Worm (Caenorhabditis elegans): ENCODE measurements around the gene tag-297.

Gene tag-297

DNA sequence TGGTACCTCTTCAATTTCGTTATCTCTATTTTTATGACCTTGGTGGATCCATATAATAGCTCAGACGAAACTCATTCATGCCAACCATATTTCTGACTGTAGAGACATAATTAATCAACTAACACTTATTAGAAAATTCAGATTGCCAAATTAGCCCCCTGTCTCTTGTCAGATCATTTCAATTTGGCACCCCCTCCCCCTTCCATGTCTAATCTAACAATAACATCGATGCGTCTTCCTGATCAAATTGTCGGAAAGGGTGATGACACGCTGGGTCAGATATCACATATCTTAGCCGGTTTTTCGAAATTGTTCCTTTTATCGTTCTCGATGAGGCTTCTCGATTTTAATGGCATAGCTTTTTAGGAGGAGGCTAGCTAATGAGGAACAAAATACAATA is 16.1 kb upstream of the tag-297 start:
- no peak for TF ChIP-seq nhr-23 (tag; optimal IDR thresholded peaks at IDR 0.05)
- TF ChIP-seq snpc-4 (tag; optimal IDR thresholded peaks at IDR 0.05): no peak
- TF ChIP-seq egl-27 (tag; optimal IDR thresholded peaks at IDR 0.05): no peak
- no peak for TF ChIP-seq lin-13 (GFP tag; optimal IDR thresholded peaks at IDR 0.05)
- no peak for TF ChIP-seq mdl-1 (tag; optimal IDR thresholded peaks at IDR 0.05)

DNA sequence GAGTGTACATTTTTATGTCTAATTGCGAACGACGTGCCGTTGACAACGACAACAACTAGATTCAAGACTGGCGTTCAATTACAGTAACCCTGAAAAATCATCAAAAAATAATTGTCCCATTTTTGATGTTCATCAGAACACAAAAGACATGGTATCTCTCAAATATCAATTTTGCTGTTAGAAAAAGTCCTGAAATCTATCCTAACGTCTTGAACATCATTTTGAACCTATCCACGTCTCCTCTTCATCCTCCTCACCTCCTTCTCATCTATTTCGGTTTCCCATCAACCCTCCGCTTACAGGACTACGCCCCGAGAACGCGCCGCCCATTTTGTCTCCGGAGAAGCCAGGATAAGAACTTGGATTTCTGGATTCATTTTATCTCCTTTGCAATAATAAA is 11.7 kb upstream of the tag-297 start, which contains the start of gene mltn-9:
TSS of gene mltn-9 (plus strand) at position 301 of the 400 bp plus-strand sequence.
- TF ChIP-seq mdl-1 (tag; optimal IDR thresholded peaks at IDR 0.05): no peak
- no peak for TF ChIP-seq lsy-2 (tag; optimal IDR thresholded peaks at IDR 0.05)
- no peak for TF ChIP-seq zag-1 (tag; optimal IDR thresholded peaks at IDR 0.05)
- TF ChIP-seq Y55F3AM.14 (GFP tag; optimal IDR thresholded peaks at IDR 0.05): no peak
- TF ChIP-seq nhr-6 (tag; optimal IDR thresholded peaks at IDR 0.05): no peak
- no peak for TF ChIP-seq R02D3.7 (tag; optimal IDR thresholded peaks at IDR 0.05)
- no peak for TF ChIP-seq ceh-16 (tag; optimal IDR thresholded peaks at IDR 0.05)
- TF ChIP-seq nhr-25 (tag; optimal IDR thresholded peaks at IDR 0.05): no peak
- TF ChIP-seq elt-1 (tag; optimal IDR thresholded peaks at IDR 0.05): no peak
- TF ChIP-seq unc-39 (tag; optimal IDR thresholded peaks at IDR 0.05): no peak
- no peak for TF ChIP-seq elt-3 (tag; optimal IDR thresholded peaks at IDR 0.05)
- TF ChIP-seq ceh-82 (tag; optimal IDR thresholded peaks at IDR 0.05): no peak
- no peak for TF ChIP-seq nhr-237 (tag; optimal IDR thresholded peaks at IDR 0.05)
- no peak for TF ChIP-seq nhr-23 (tag; optimal IDR thresholded peaks at IDR 0.05)
- TF ChIP-seq lin-13 (GFP tag; optimal IDR thresholded peaks at IDR 0.05): no peak

ce11 chrII:14616402-14616801 is 11.0 kb upstream of the tag-297 start:
- TF ChIP-seq blmp-1 (tag; optimal IDR thresholded peaks at IDR 0.05; ENCODE audit: insufficient read depth): peak; percentile 34
- TF ChIP-seq mab-5 (tag; optimal IDR thresholded peaks at IDR 0.05): no peak
- TF ChIP-seq nhr-25 (tag; optimal IDR thresholded peaks at IDR 0.05): peak; percentile 27
- peak in 1 of 2 experiments; percentile 52 for TF ChIP-seq lsy-2 (tag; optimal IDR thresholded peaks at IDR 0.05)
- TF ChIP-seq fos-1 (tag; optimal IDR thresholded peaks at IDR 0.05): peak; percentile 27

DNA sequence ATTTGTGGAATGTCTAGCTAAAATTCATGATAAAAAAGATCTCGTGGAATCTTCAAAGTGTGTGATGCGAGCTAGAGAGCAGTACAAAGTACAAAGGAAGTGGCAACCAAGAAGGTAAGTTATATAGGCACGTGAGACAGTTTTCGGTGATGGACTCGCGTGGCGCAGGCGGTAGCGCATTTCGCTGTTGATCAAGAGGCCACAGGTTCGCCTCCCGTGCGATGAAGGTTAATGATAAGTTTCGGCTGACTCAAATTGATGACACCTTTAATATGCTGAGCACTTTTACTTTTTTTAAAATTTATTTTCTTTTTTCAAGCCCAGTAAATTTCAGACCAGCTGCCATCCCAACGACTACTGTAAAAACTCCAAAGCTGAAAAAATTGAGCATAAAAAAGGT is 10.5 kb upstream of the tag-297 start:
- TF ChIP-seq fos-1 (tag; optimal IDR thresholded peaks at IDR 0.05): peak; percentile 62
- peak; percentile 18 for TF ChIP-seq nhr-21 (tag; optimal IDR thresholded peaks at IDR 0.05)
- TF ChIP-seq sma-3 (GFP tag; optimal IDR thresholded peaks at IDR 0.05): peak; percentile 29
- no peak for TF ChIP-seq elt-3 (tag; optimal IDR thresholded peaks at IDR 0.05)
- peak; percentile 50 for TF ChIP-seq sma-9 (GFP tag; optimal IDR thresholded peaks at IDR 0.05)
- no peak for TF ChIP-seq sma-9 (tag; optimal IDR thresholded peaks at IDR 0.05)
- TF ChIP-seq gmeb-1 (tag; optimal IDR thresholded peaks at IDR 0.05): peak; percentile 43

DNA sequence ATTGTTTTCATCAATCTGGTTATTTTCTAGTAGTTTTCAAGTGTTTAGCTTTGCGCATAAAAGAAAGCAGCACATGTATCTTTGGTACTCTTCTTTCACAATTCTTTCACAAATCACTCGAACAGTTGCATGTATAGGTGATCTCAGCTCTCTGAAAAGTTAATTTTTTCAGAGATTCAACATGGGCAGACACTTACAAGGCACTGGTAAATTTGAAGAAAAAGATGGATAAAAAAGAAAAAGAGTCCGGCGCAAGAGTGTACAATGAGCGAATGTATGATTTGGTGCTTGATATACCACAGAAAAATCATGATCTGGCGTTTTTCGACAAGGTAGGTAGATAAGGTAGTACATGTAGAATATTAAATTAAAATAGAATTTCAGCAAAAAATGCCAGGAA is 9.3 kb upstream of the tag-297 start:
- TF ChIP-seq nhr-10 (tag; optimal IDR thresholded peaks at IDR 0.05): no peak
- TF ChIP-seq nhr-129 (tag; optimal IDR thresholded peaks at IDR 0.05): no peak
- TF ChIP-seq skn-1 (tag; optimal IDR thresholded peaks at IDR 0.05): no peak
- no peak for TF ChIP-seq F13H6.1 (tag; optimal IDR thresholded peaks at IDR 0.05)
- no peak for TF ChIP-seq lin-13 (GFP tag; optimal IDR thresholded peaks at IDR 0.05)
- no peak for TF ChIP-seq C34F6.9 (tag; optimal IDR thresholded peaks at IDR 0.05)
- no peak for TF ChIP-seq ztf-4 (tag; optimal IDR thresholded peaks at IDR 0.05)
- no peak for TF ChIP-seq Y55F3AM.14 (GFP tag; optimal IDR thresholded peaks at IDR 0.05)
- TF ChIP-seq lsy-2 (tag; optimal IDR thresholded peaks at IDR 0.05): no peak
- TF ChIP-seq unc-39 (tag; optimal IDR thresholded peaks at IDR 0.05): no peak

DNA sequence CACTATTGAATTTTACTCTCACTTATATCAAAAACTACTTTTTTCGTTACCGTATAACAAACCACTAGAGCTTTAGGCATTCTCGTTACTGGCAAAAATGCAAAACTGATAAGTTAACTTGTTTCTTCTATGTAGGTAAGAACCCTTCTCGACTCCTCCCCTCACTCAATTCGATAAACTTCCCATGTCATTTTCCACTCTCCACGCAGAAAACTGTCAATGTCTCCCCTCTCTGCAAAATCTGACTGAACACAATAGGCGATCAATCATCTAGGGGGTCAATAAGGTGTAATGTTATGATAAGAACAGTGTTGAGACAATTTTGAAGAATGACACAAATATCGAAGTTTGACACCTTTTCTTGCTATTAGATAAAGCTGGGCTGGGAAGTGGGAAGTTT is 8.7 kb upstream of the tag-297 start:
- TF ChIP-seq nhr-21 (tag; optimal IDR thresholded peaks at IDR 0.05) (peak; percentile 1), unc-55 (GFP tag; optimal IDR thresholded peaks at IDR 0.05) (no peak), snpc-4 (tag; optimal IDR thresholded peaks at IDR 0.05) (no peak), sma-3 (GFP tag; optimal IDR thresholded peaks at IDR 0.05) (peak; percentile 1)

ce11 chrII:14619806-14620205 is 7.6 kb upstream of the tag-297 start:
- TF ChIP-seq sma-9 (GFP tag; optimal IDR thresholded peaks at IDR 0.05): peak; percentile 28
- TF ChIP-seq sma-9 (tag; optimal IDR thresholded peaks at IDR 0.05): no peak
- TF ChIP-seq sma-3 (GFP tag; optimal IDR thresholded peaks at IDR 0.05): no peak
- no peak for TF ChIP-seq lin-39 (tag; optimal IDR thresholded peaks at IDR 0.05)
- TF ChIP-seq ztf-1 (GFP tag; conservative IDR thresholded peaks at IDR 0.05): no peak
- no peak for TF ChIP-seq blmp-1 (tag; optimal IDR thresholded peaks at IDR 0.05; ENCODE audit: insufficient read depth)
- peak; percentile 40 for TF ChIP-seq nhr-21 (tag; optimal IDR thresholded peaks at IDR 0.05)

Data from whole organism, L2 larva.